Worm (Caenorhabditis elegans): ENCODE results near the gene lys-5.

The lys-5 gene

ce11 chrIV:11651965-11652453 lies 26.6 kb upstream of the lys-5 start, which contains the start of the genes acl-3 and ndub-6:
acl-3 (minus strand) TSS chrIV:11652023.
ndub-6 (plus strand) TSS chrIV:11652403.
- TF ChIP-seq unc-62 (GFP tag; optimal IDR thresholded peaks at IDR 0.05), result no peak
- no peak for TF ChIP-seq nhr-76 (tag; optimal IDR thresholded peaks at IDR 0.05)
- no peak for TF ChIP-seq lsy-2 (tag; optimal IDR thresholded peaks at IDR 0.05)
- no peak for TF ChIP-seq cnd-1 (tag; optimal IDR thresholded peaks at IDR 0.05)
- no peak for TF ChIP-seq bed-3 (GFP tag; optimal IDR thresholded peaks at IDR 0.05)
- TF ChIP-seq ztf-11 (tag; optimal IDR thresholded peaks at IDR 0.05), result no peak
- no peak for TF ChIP-seq nhr-28 (tag; optimal IDR thresholded peaks at IDR 0.05)
- TF ChIP-seq unc-39 (tag; optimal IDR thresholded peaks at IDR 0.05), result no peak
- no peak for TF ChIP-seq elt-1 (tag; optimal IDR thresholded peaks at IDR 0.05; ENCODE audit: borderline replicate concordance, insufficient read depth)
- TF ChIP-seq nhr-237 (tag; optimal IDR thresholded peaks at IDR 0.05), result no peak
- no peak for TF ChIP-seq flh-1 (GFP tag; optimal IDR thresholded peaks at IDR 0.05)
- TF ChIP-seq nhr-2 (tag; optimal IDR thresholded peaks at IDR 0.05), result no peak
- no peak for TF ChIP-seq ceh-83 (GFP tag; optimal IDR thresholded peaks at IDR 0.05)
- TF ChIP-seq ceh-43 (GFP tag; optimal IDR thresholded peaks at IDR 0.05), result no peak
- no peak for TF ChIP-seq ham-2 (GFP tag; optimal IDR thresholded peaks at IDR 0.05)
- TF ChIP-seq mls-2 (tag; optimal IDR thresholded peaks at IDR 0.05), result no peak
- TF ChIP-seq mep-1 (tag; optimal IDR thresholded peaks at IDR 0.05), result no peak

- TF ChIP-seq nhr-12 (tag; optimal IDR thresholded peaks at IDR 0.05) (no peak), nhr-2 (tag; optimal IDR thresholded peaks at IDR 0.05) (no peak), unc-39 (tag; optimal IDR thresholded peaks at IDR 0.05) (no peak), cnd-1 (tag; optimal IDR thresholded peaks at IDR 0.05) (no peak), ztf-11 (tag; optimal IDR thresholded peaks at IDR 0.05) (no peak), ham-2 (GFP tag; optimal IDR thresholded peaks at IDR 0.05) (no peak), ces-1 (GFP tag; optimal IDR thresholded peaks at IDR 0.05) (no peak), drap-1 (GFP tag; optimal IDR thresholded peaks at IDR 0.05) (no peak), nhr-76 (tag; optimal IDR thresholded peaks at IDR 0.05) (no peak), tbx-8 (GFP tag; optimal IDR thresholded peaks at IDR 0.05) (no peak), snpc-4 (tag; optimal IDR thresholded peaks at IDR 0.05) (no peak), lin-32 (GFP tag; optimal IDR thresholded peaks at IDR 0.05) (no peak), ceh-43 (GFP tag; optimal IDR thresholded peaks at IDR 0.05) (no peak), pha-4 (tag; optimal IDR thresholded peaks at IDR 0.05) (no peak), lin-13 (tag; optimal IDR thresholded peaks at IDR 0.05) (no peak)
These were observed 25.0 kb upstream of the lys-5 start for ce11 chrIV:11650344-11650743.

- TF ChIP-seq hlh-1 (tag; optimal IDR thresholded peaks at IDR 0.05) (peak; percentile 15), ham-2 (GFP tag; optimal IDR thresholded peaks at IDR 0.05) (no peak), snpc-4 (tag; optimal IDR thresholded peaks at IDR 0.05) (no peak)
These were observed 23.6 kb upstream of the lys-5 start, which contains the start of gene ZK809.8 for ce11 chrIV:11649031-11649430. ZK809.8 (minus strand) TSS chrIV:11649064.

- TF ChIP-seq tbx-8 (GFP tag; optimal IDR thresholded peaks at IDR 0.05) (no peak), snpc-4 (tag; optimal IDR thresholded peaks at IDR 0.05) (no peak), zip-8 (tag; optimal IDR thresholded peaks at IDR 0.05) (no peak), lin-32 (GFP tag; optimal IDR thresholded peaks at IDR 0.05) (no peak), flh-1 (GFP tag; optimal IDR thresholded peaks at IDR 0.05) (no peak), hlh-1 (tag; optimal IDR thresholded peaks at IDR 0.05) (peak; percentile 17), ceh-83 (GFP tag; optimal IDR thresholded peaks at IDR 0.05) (no peak), pha-4 (tag; optimal IDR thresholded peaks at IDR 0.05) (no peak)
These were observed 21.5 kb upstream of the lys-5 start for ce11 chrIV:11646908-11647307.

ce11 chrIV:11645354-11645753 lies 20.0 kb upstream of the lys-5 start:
- no peak for TF ChIP-seq nhr-28 (tag; optimal IDR thresholded peaks at IDR 0.05)
- TF ChIP-seq elt-3 (tag; optimal IDR thresholded peaks at IDR 0.05), result no peak
- no peak for TF ChIP-seq ceh-39 (tag; optimal IDR thresholded peaks at IDR 0.05)
- no peak for TF ChIP-seq nhr-76 (tag; optimal IDR thresholded peaks at IDR 0.05)
- TF ChIP-seq ces-1 (GFP tag; optimal IDR thresholded peaks at IDR 0.05), result no peak
- no peak for TF ChIP-seq mls-2 (tag; optimal IDR thresholded peaks at IDR 0.05)
- no peak for TF ChIP-seq nhr-237 (tag; optimal IDR thresholded peaks at IDR 0.05)
- TF ChIP-seq bed-3 (GFP tag; optimal IDR thresholded peaks at IDR 0.05), result no peak
- no peak for TF ChIP-seq mep-1 (tag; optimal IDR thresholded peaks at IDR 0.05)
- TF ChIP-seq cnd-1 (tag; optimal IDR thresholded peaks at IDR 0.05), result no peak
- TF ChIP-seq snpc-4 (tag; optimal IDR thresholded peaks at IDR 0.05), result no peak
- TF ChIP-seq sptf-1 (tag; optimal IDR thresholded peaks at IDR 0.05), result no peak
- TF ChIP-seq elt-1 (tag; optimal IDR thresholded peaks at IDR 0.05; ENCODE audit: borderline replicate concordance, insufficient read depth), result no peak
- no peak for TF ChIP-seq mab-5 (tag; optimal IDR thresholded peaks at IDR 0.05)
- TF ChIP-seq flh-1 (GFP tag; optimal IDR thresholded peaks at IDR 0.05), result no peak
- no peak for TF ChIP-seq unc-39 (tag; optimal IDR thresholded peaks at IDR 0.05)
- TF ChIP-seq M03D4.4 (tag; optimal IDR thresholded peaks at IDR 0.05), result no peak
- TF ChIP-seq ztf-11 (tag; optimal IDR thresholded peaks at IDR 0.05), result no peak
